Worm (Caenorhabditis elegans): ENCODE results near the gene rcs-1.

rcs-1 gene

ce11 chrX:8838176-8838575 lies 9.8 kb upstream of the rcs-1 start:
- TF ChIP-seq flt-1 (GFP tag; IDR thresholded peaks at IDR 0.05) (no peak), hmbx-1 (tag; optimal IDR thresholded peaks at IDR 0.05) (no peak), B0310.2 (tag; optimal IDR thresholded peaks at IDR 0.05) (no peak), ama-1 (optimal IDR thresholded peaks at IDR 0.05) (no peak), tra-4 (tag; optimal IDR thresholded peaks at IDR 0.05) (no peak), ceh-13 (GFP tag; optimal IDR thresholded peaks at IDR 0.05) (no peak), ceh-36 (tag; optimal IDR thresholded peaks at IDR 0.05) (no peak), hnd-1 (tag; optimal IDR thresholded peaks at IDR 0.05) (no peak), hmg-4 (GFP tag; optimal IDR thresholded peaks at IDR 0.05) (no peak), tbx-11 (GFP tag; IDR thresholded peaks at IDR 0.05) (no peak), pes-1 (GFP tag; IDR thresholded peaks at IDR 0.05) (no peak), scrt-1 (GFP tag; IDR thresholded peaks at IDR 0.05) (no peak)

ce11 chrX:8835887-8836348 lies 7.6 kb upstream of the rcs-1 start, which contains the start of gene C28G1.2:
Gene C28G1.2, plus strand, starts transcription at chrX:8836016.
- peak; percentile 98 for TF ChIP-seq flt-1 (GFP tag; IDR thresholded peaks at IDR 0.05)
- peak; percentile 96 for TF ChIP-seq ceh-13 (GFP tag; optimal IDR thresholded peaks at IDR 0.05)
- TF ChIP-seq F13C5.2 (tag; optimal IDR thresholded peaks at IDR 0.05), result peak; percentile 98
- TF ChIP-seq ets-7 (tag; optimal IDR thresholded peaks at IDR 0.05), result peak; percentile 89
- peak; percentile 93 for TF ChIP-seq aly-1 (tag; optimal IDR thresholded peaks at IDR 0.05)
- peak; percentile 98 for TF ChIP-seq sea-1 (GFP tag; conservative IDR thresholded peaks at IDR 0.05)
- peak; percentile 96 for TF ChIP-seq B0310.2 (tag; optimal IDR thresholded peaks at IDR 0.05)
- TF ChIP-seq hnd-1 (tag; optimal IDR thresholded peaks at IDR 0.05), result peak; percentile 94
- peak; percentile 97 for TF ChIP-seq pes-1 (GFP tag; IDR thresholded peaks at IDR 0.05)
- peak; percentile 99 for TF ChIP-seq tbx-37 (GFP tag; conservative IDR thresholded peaks at IDR 0.05)
- TF ChIP-seq hmbx-1 (tag; optimal IDR thresholded peaks at IDR 0.05), result peak; percentile 86
- TF ChIP-seq scrt-1 (GFP tag; IDR thresholded peaks at IDR 0.05), result peak; percentile 99
- no peak for TF ChIP-seq ama-1 (optimal IDR thresholded peaks at IDR 0.05)
- TF ChIP-seq tbx-11 (GFP tag; IDR thresholded peaks at IDR 0.05), result peak; percentile 95
- peak; percentile 96 for TF ChIP-seq ceh-36 (tag; optimal IDR thresholded peaks at IDR 0.05)
- TF ChIP-seq tra-4 (tag; optimal IDR thresholded peaks at IDR 0.05), result peak; percentile 95
- TF ChIP-seq hmg-4 (GFP tag; optimal IDR thresholded peaks at IDR 0.05), result peak; percentile 99

ce11 chrX:8835405-8835804 lies 7.1 kb upstream of the rcs-1 start, which contains the start of gene sec-15:
Gene sec-15, minus strand, starts transcription at chrX:8835715.
- no peak for TF ChIP-seq ets-7 (tag; optimal IDR thresholded peaks at IDR 0.05)
- TF ChIP-seq hmg-4 (GFP tag; optimal IDR thresholded peaks at IDR 0.05), result no peak
- no peak for TF ChIP-seq hnd-1 (tag; optimal IDR thresholded peaks at IDR 0.05)
- no peak for TF ChIP-seq ceh-36 (tag; optimal IDR thresholded peaks at IDR 0.05)
- TF ChIP-seq tbx-11 (GFP tag; IDR thresholded peaks at IDR 0.05), result no peak
- TF ChIP-seq F13C5.2 (tag; optimal IDR thresholded peaks at IDR 0.05), result no peak
- no peak for TF ChIP-seq ceh-13 (GFP tag; optimal IDR thresholded peaks at IDR 0.05)
- TF ChIP-seq B0310.2 (tag; optimal IDR thresholded peaks at IDR 0.05), result no peak
- no peak for TF ChIP-seq flt-1 (GFP tag; IDR thresholded peaks at IDR 0.05)
- no peak for TF ChIP-seq tbx-37 (GFP tag; conservative IDR thresholded peaks at IDR 0.05)
- no peak for TF ChIP-seq scrt-1 (GFP tag; IDR thresholded peaks at IDR 0.05)
- no peak for TF ChIP-seq aly-1 (tag; optimal IDR thresholded peaks at IDR 0.05)
- no peak for TF ChIP-seq pes-1 (GFP tag; IDR thresholded peaks at IDR 0.05)
- TF ChIP-seq ama-1 (optimal IDR thresholded peaks at IDR 0.05), result no peak
- TF ChIP-seq tra-4 (tag; optimal IDR thresholded peaks at IDR 0.05), result no peak
- TF ChIP-seq hmbx-1 (tag; optimal IDR thresholded peaks at IDR 0.05), result no peak

ce11 chrX:8831162-8831561 lies 2.8 kb upstream of the rcs-1 start, which contains the start of gene C28G1.6:
Gene C28G1.6, minus strand, starts transcription at chrX:8831262.
- no peak for TF ChIP-seq F13C5.2 (tag; optimal IDR thresholded peaks at IDR 0.05)
- TF ChIP-seq ets-7 (tag; optimal IDR thresholded peaks at IDR 0.05), result no peak

ce11 chrX:8824437-8824836 lies 3.9 kb downstream of the rcs-1 start, which contains the start of gene ifd-1:
Gene ifd-1, minus strand, starts transcription at chrX:8824448.
- no peak for TF ChIP-seq ceh-13 (GFP tag; optimal IDR thresholded peaks at IDR 0.05)
- no peak for TF ChIP-seq tbx-11 (GFP tag; IDR thresholded peaks at IDR 0.05)
- TF ChIP-seq ets-7 (tag; optimal IDR thresholded peaks at IDR 0.05), result no peak
- no peak for TF ChIP-seq scrt-1 (GFP tag; IDR thresholded peaks at IDR 0.05)
- no peak for TF ChIP-seq hnd-1 (tag; optimal IDR thresholded peaks at IDR 0.05)
- no peak for TF ChIP-seq tbx-37 (GFP tag; conservative IDR thresholded peaks at IDR 0.05)
- TF ChIP-seq hmbx-1 (tag; optimal IDR thresholded peaks at IDR 0.05), result no peak
- no peak for TF ChIP-seq flt-1 (GFP tag; IDR thresholded peaks at IDR 0.05)
- TF ChIP-seq tra-4 (tag; optimal IDR thresholded peaks at IDR 0.05), result no peak
- TF ChIP-seq aly-1 (tag; optimal IDR thresholded peaks at IDR 0.05), result no peak
- no peak for TF ChIP-seq F13C5.2 (tag; optimal IDR thresholded peaks at IDR 0.05)

- TF ChIP-seq F13C5.2 (tag; optimal IDR thresholded peaks at IDR 0.05), result no peak
- TF ChIP-seq hnd-1 (tag; optimal IDR thresholded peaks at IDR 0.05), result no peak
- no peak for TF ChIP-seq ceh-13 (GFP tag; optimal IDR thresholded peaks at IDR 0.05)
- no peak for TF ChIP-seq B0310.2 (tag; optimal IDR thresholded peaks at IDR 0.05)
- TF ChIP-seq hmbx-1 (tag; optimal IDR thresholded peaks at IDR 0.05), result no peak
- TF ChIP-seq ama-1 (optimal IDR thresholded peaks at IDR 0.05), result no peak
- no peak for TF ChIP-seq pes-1 (GFP tag; IDR thresholded peaks at IDR 0.05)
- TF ChIP-seq scrt-1 (GFP tag; IDR thresholded peaks at IDR 0.05), result no peak
- TF ChIP-seq sea-1 (GFP tag; conservative IDR thresholded peaks at IDR 0.05), result no peak
- no peak for TF ChIP-seq tbx-11 (GFP tag; IDR thresholded peaks at IDR 0.05)
- no peak for TF ChIP-seq flt-1 (GFP tag; IDR thresholded peaks at IDR 0.05)
- TF ChIP-seq aly-1 (tag; optimal IDR thresholded peaks at IDR 0.05), result no peak
- TF ChIP-seq tbx-37 (GFP tag; conservative IDR thresholded peaks at IDR 0.05), result no peak
- TF ChIP-seq hmg-4 (GFP tag; optimal IDR thresholded peaks at IDR 0.05), result no peak
- TF ChIP-seq ets-7 (tag; optimal IDR thresholded peaks at IDR 0.05), result no peak
Measured at ce11 chrX:8820643-8821042, 7.7 kb downstream of the rcs-1 start.

ce11 chrX:8819815-8820415 lies 8.4 kb downstream of the rcs-1 start:
- TF ChIP-seq ceh-36 (tag; optimal IDR thresholded peaks at IDR 0.05) (no peak), sea-1 (GFP tag; conservative IDR thresholded peaks at IDR 0.05) (no peak), hmg-4 (GFP tag; optimal IDR thresholded peaks at IDR 0.05) (no peak), ets-7 (tag; optimal IDR thresholded peaks at IDR 0.05) (no peak), scrt-1 (GFP tag; IDR thresholded peaks at IDR 0.05) (no peak), tbx-11 (GFP tag; IDR thresholded peaks at IDR 0.05) (no peak), hmbx-1 (tag; optimal IDR thresholded peaks at IDR 0.05) (no peak), B0310.2 (tag; optimal IDR thresholded peaks at IDR 0.05) (no peak), F13C5.2 (tag; optimal IDR thresholded peaks at IDR 0.05) (no peak), tra-4 (tag; optimal IDR thresholded peaks at IDR 0.05) (no peak), pes-1 (GFP tag; IDR thresholded peaks at IDR 0.05) (no peak), flt-1 (GFP tag; IDR thresholded peaks at IDR 0.05) (no peak), ceh-13 (GFP tag; optimal IDR thresholded peaks at IDR 0.05) (no peak), hnd-1 (tag; optimal IDR thresholded peaks at IDR 0.05) (no peak)

Measured in whole organism, early embryonic.